Fruit fly (Drosophila melanogaster) whole organism, embryonic: ENCODE results near the gene Cyp4d1.

Source experiments
- Abd-B ChIP-seq: fragments of 200-800 bp; sonication (Bioruptor generic); optimal IDR thresholded peaks from 2 replicates; lab custom pipeline; 2018; ENCODE audit warnings: missing biosample characterization, mild to moderate bottlenecking, missing genetic modification characterization, moderate library complexity
- Adf1 ChIP-seq: fragments of 200-800 bp; sonication (Bioruptor generic); IDR thresholded peaks from 2 replicates; pipeline ENCODE4 v1.3.6; 2022; ENCODE audit warnings: missing biosample characterization, missing genetic modification characterization
- Awh ChIP-seq: fragments of 200-800 bp; sonication (Bioruptor generic); IDR thresholded peaks from 2 replicates; pipeline ENCODE4, ENCODE4 v1.3.6; 2022; ENCODE audit warnings: missing biosample characterization, missing genetic modification characterization
- Bdp1 ChIP-seq: fragments of 200-800 bp; sonication (Bioruptor generic); optimal IDR thresholded peaks from 3 replicates; lab custom pipeline; 2016; ENCODE audit warnings: missing biosample characterization, missing genetic modification characterization
- CG10147 ChIP-seq: fragments of 200-800 bp; sonication (Bioruptor generic); optimal IDR thresholded peaks from 2 replicates; lab custom pipeline; 2019; ENCODE audit warnings: missing biosample characterization, mild to moderate bottlenecking, missing genetic modification characterization, moderate library complexity
- CG10274 ChIP-seq: fragments of 200-800 bp; sonication (Bioruptor generic); optimal IDR thresholded peaks from 3 replicates; lab custom pipeline; 2017; ENCODE audit warnings: missing biosample characterization, mild to moderate bottlenecking, missing genetic modification characterization
- CG11456 ChIP-seq: fragments of 200-800 bp; sonication (Bioruptor generic); IDR thresholded peaks from 3 replicates; pipeline ENCODE4 v1.3.6; 2022; ENCODE audit warnings: missing biosample characterization, missing genetic modification characterization
- CG11695 ChIP-seq: fragments of 200-800 bp; sonication (Bioruptor generic); IDR thresholded peaks from 3 replicates; pipeline ENCODE4 v1.3.6; 2022; ENCODE audit warnings: missing biosample characterization, missing genetic modification characterization
- CG12104 ChIP-seq: fragments of 200-800 bp; sonication (Bioruptor generic); optimal IDR thresholded peaks from 3 replicates; lab custom pipeline; 2016; ENCODE audit warnings: missing biosample characterization, missing genetic modification characterization
- CG12744 ChIP-seq: fragments of 200-800 bp; sonication (Bioruptor generic); optimal IDR thresholded peaks from 2 replicates; lab custom pipeline; 2016; ENCODE audit warnings: missing biosample characterization, missing genetic modification characterization
- CG13775 ChIP-seq: fragments of 200-800 bp; sonication (Bioruptor generic); optimal IDR thresholded peaks from 3 replicates; lab custom pipeline; 2017; ENCODE audit warnings: missing biosample characterization, mild to moderate bottlenecking, missing genetic modification characterization
- CG14441 ChIP-seq: fragments of 200-800 bp; sonication (Bioruptor generic); IDR thresholded peaks from 2 replicates; pipeline ENCODE4 v1.3.6; 2022; ENCODE audit warnings: missing biosample characterization, missing genetic modification characterization
- CG1602 ChIP-seq: fragments of 200-800 bp; sonication (Bioruptor generic); optimal IDR thresholded peaks from 3 replicates; lab custom pipeline; 2016; ENCODE audit warnings: missing biosample characterization, missing genetic modification characterization
- CG17328 ChIP-seq: fragments of 200-800 bp; sonication (Bioruptor generic); IDR thresholded peaks from 2 replicates; pipeline ENCODE4 v1.3.6; 2022; ENCODE audit warnings: missing biosample characterization, missing genetic modification characterization
- CG1832 ChIP-seq: fragments of 200-800 bp; sonication (Bioruptor generic); optimal IDR thresholded peaks from 2 replicates; lab custom pipeline; 2017; ENCODE audit warnings: missing biosample characterization, mild to moderate bottlenecking, missing genetic modification characterization, inconsistent platforms
- CG2199 ChIP-seq: fragments of 200-800 bp; sonication (Bioruptor generic); IDR thresholded peaks from 3 replicates; pipeline ENCODE4 v1.3.6; 2022; ENCODE audit warnings: missing biosample characterization, missing genetic modification characterization
- CG32767 ChIP-seq: fragments of 200-800 bp; sonication (Bioruptor generic); IDR thresholded peaks from 2 replicates; pipeline ENCODE4 v1.3.6; 2022; ENCODE audit warnings: missing biosample characterization, missing genetic modification characterization
- CG32772 ChIP-seq: fragments of 200-800 bp; sonication (Bioruptor generic); IDR thresholded peaks from 2 replicates; pipeline ENCODE4 v1.3.6; 2022; ENCODE audit warnings: missing biosample characterization, missing genetic modification characterization
- CG33557 ChIP-seq: fragments of 200-800 bp; sonication (Bioruptor generic); optimal IDR thresholded peaks from 2 replicates; lab custom pipeline; 2019; ENCODE audit warnings: missing biosample characterization, mild to moderate bottlenecking, missing genetic modification characterization, moderate library complexity
- CG34376 ChIP-seq: fragments of 200-800 bp; sonication (Bioruptor generic); optimal IDR thresholded peaks from 2 replicates; lab custom pipeline; 2018; ENCODE audit warnings: missing biosample characterization, mild to moderate bottlenecking, missing genetic modification characterization
- CG4820 ChIP-seq: fragments of 200-800 bp; sonication (Bioruptor generic); optimal IDR thresholded peaks from 3 replicates; lab custom pipeline; 2016; ENCODE audit warnings: missing biosample characterization, missing genetic modification characterization
- CG6689 ChIP-seq: fragments of 200-800 bp; sonication (Bioruptor generic); IDR thresholded peaks from 2 replicates; pipeline ENCODE4 v1.3.6; 2022; ENCODE audit warnings: missing biosample characterization, missing genetic modification characterization
- CG7928 ChIP-seq: fragments of 200-800 bp; sonication (Bioruptor generic); optimal IDR thresholded peaks from 2 replicates; lab custom pipeline; 2017; ENCODE audit warnings: missing biosample characterization, mild to moderate bottlenecking, missing genetic modification characterization
- CG7963 ChIP-seq: fragments of 200-800 bp; sonication (Bioruptor generic); IDR thresholded peaks from 3 replicates; pipeline ENCODE4 v1.3.6; 2022; ENCODE audit warnings: missing biosample characterization, missing genetic modification characterization; ENCODE audit not compliant: partially characterized antibody
- CG9609 ChIP-seq: fragments of 200-800 bp; sonication (Bioruptor generic); optimal IDR thresholded peaks from 3 replicates; lab custom pipeline; 2016; ENCODE audit warnings: missing biosample characterization, missing genetic modification characterization
- D19A ChIP-seq: fragments of 200-800 bp; optimal IDR thresholded peaks from 3 replicates; lab custom pipeline; 2019; ENCODE audit warnings: missing biosample characterization, mild to moderate bottlenecking, missing genetic modification characterization, moderate library complexity
- HLH3B ChIP-seq: fragments of 200-800 bp; sonication (Bioruptor generic); IDR thresholded peaks from 2 replicates; pipeline ENCODE4 v1.3.6; 2022; ENCODE audit warnings: missing biosample characterization, missing genetic modification characterization
- Hr78 ChIP-seq, 2 experiments: fragments of 200-800 bp in 1 of 2; fragments of >200 bp in 1 of 2; sonication (Bioruptor generic) in 1 of 2; optimal IDR thresholded peaks; 2 replicates each; lab custom pipeline; 2017 to 2019; ENCODE audit warnings: missing biosample characterization in 2 of 2, missing genetic modification characterization in 2 of 2, mild to moderate bottlenecking in 1 of 2, moderate library complexity in 1 of 2
- Med ChIP-seq: fragments of 200-800 bp; sonication (Bioruptor generic); peaks from one replicate; lab custom pipeline; 2016; ENCODE audit warnings: missing biosample characterization, missing genetic modification characterization, mild to moderate bottlenecking, inconsistent platforms, moderate library complexity
- Meics ChIP-seq: fragments of 200-800 bp; sonication (Bioruptor generic); optimal IDR thresholded peaks from 2 replicates; lab custom pipeline; 2017; ENCODE audit warnings: missing biosample characterization, mild to moderate bottlenecking, missing genetic modification characterization
- Pdp1 ChIP-seq, 2 experiments: fragments of 200-800 bp; sonication (Bioruptor generic); optimal IDR thresholded peaks; 3 replicates each; lab custom pipeline; 2016; ENCODE audit warnings: missing biosample characterization in 2 of 2, missing genetic modification characterization in 2 of 2, mild to moderate bottlenecking in 1 of 2, moderate library complexity in 1 of 2
- Scr ChIP-seq: fragments of 200-800 bp; sonication (Bioruptor generic); IDR thresholded peaks from 2 replicates; pipeline ENCODE4 v1.3.6; 2022; ENCODE audit warnings: missing biosample characterization, missing genetic modification characterization; ENCODE audit not compliant: partially characterized antibody
- Taf1 ChIP-seq: fragments of 200-800 bp; sonication (Bioruptor generic); IDR thresholded peaks from 2 replicates; pipeline ENCODE4 v1.3.6; 2022; ENCODE audit warnings: missing biosample characterization, missing genetic modification characterization
- btn ChIP-seq: fragments of 200-800 bp; sonication (Bioruptor generic); optimal IDR thresholded peaks from 2 replicates; lab custom pipeline; 2016; ENCODE audit warnings: missing biosample characterization, missing genetic modification characterization
- cato ChIP-seq: fragments of 200-800 bp; sonication (Bioruptor generic); optimal IDR thresholded peaks from 2 replicates; lab custom pipeline; 2016; ENCODE audit warnings: missing biosample characterization, missing genetic modification characterization, borderline replicate concordance
- ems ChIP-seq: fragments of 200-800 bp; sonication (Bioruptor generic); optimal IDR thresholded peaks from 3 replicates; lab custom pipeline; 2016; ENCODE audit warnings: missing biosample characterization, missing genetic modification characterization
- exex ChIP-seq: fragments of 200-800 bp; sonication (Bioruptor generic); optimal IDR thresholded peaks from 4 replicates; lab custom pipeline; 2018; ENCODE audit warnings: missing biosample characterization, mild to moderate bottlenecking, missing genetic modification characterization, moderate library complexity
- fd64A ChIP-seq: fragments of 200-800 bp; sonication (Bioruptor generic); optimal IDR thresholded peaks from 3 replicates; lab custom pipeline; 2018; ENCODE audit warnings: missing biosample characterization, mild to moderate bottlenecking, missing genetic modification characterization
- fu2 ChIP-seq: fragments of 200-800 bp; sonication (Bioruptor generic); optimal IDR thresholded peaks from 2 replicates; lab custom pipeline; 2016; ENCODE audit warnings: missing biosample characterization, missing genetic modification characterization
- gsb ChIP-seq: fragments of 200-800 bp; sonication (Bioruptor generic); IDR thresholded peaks from 2 replicates; pipeline ENCODE4 v1.3.6; 2022; ENCODE audit warnings: missing biosample characterization, missing genetic modification characterization
- gsb-n ChIP-seq: fragments of 200-800 bp; sonication (Bioruptor generic); optimal IDR thresholded peaks from 3 replicates; lab custom pipeline; 2018; ENCODE audit warnings: missing biosample characterization, mild to moderate bottlenecking, missing genetic modification characterization
- mirr ChIP-seq: fragments of 200-800 bp; sonication (Bioruptor generic); optimal IDR thresholded peaks from 3 replicates; lab custom pipeline; 2018; ENCODE audit warnings: missing biosample characterization, mild to moderate bottlenecking, missing genetic modification characterization
- org-1 ChIP-seq: fragments of 200-800 bp; sonication (Bioruptor generic); optimal IDR thresholded peaks from 2 replicates; lab custom pipeline; 2017; ENCODE audit warnings: missing biosample characterization, missing genetic modification characterization
- salm ChIP-seq: fragments of 200-800 bp; sonication (Bioruptor generic); optimal IDR thresholded peaks from 2 replicates; lab custom pipeline; 2018; ENCODE audit warnings: missing biosample characterization, mild to moderate bottlenecking, missing genetic modification characterization
- sc ChIP-seq, 3 experiments: fragments of >200 bp in 2 of 3; fragments of 200-800 bp in 1 of 3; sonication (Bioruptor generic) in 1 of 3; optimal IDR thresholded peaks; 2 replicates in 2 of 3; 3 replicates in 1 of 3; lab custom pipeline; 2017; ENCODE audit warnings: mild to moderate bottlenecking in 1 of 3, missing biosample characterization in 1 of 3, missing genetic modification characterization in 1 of 3, missing genetic modification reagents in 1 of 3
- sd ChIP-seq: fragments of 200-800 bp; sonication (Bioruptor generic); optimal IDR thresholded peaks from 3 replicates; lab custom pipeline; 2018; ENCODE audit warnings: missing biosample characterization, mild to moderate bottlenecking, missing genetic modification characterization, moderate library complexity
- sr ChIP-seq: fragments of 200-800 bp; sonication (Bioruptor generic); IDR thresholded peaks from 3 replicates; pipeline ENCODE4 v1.3.6; 2022; ENCODE audit warnings: missing biosample characterization, missing genetic modification characterization
- ttk ChIP-seq: fragments of 200-800 bp; sonication (Bioruptor generic); IDR thresholded peaks from 2 replicates; pipeline ENCODE4 v2.1.2; 2022; ENCODE audit warnings: missing biosample characterization, missing genetic modification characterization
- yki ChIP-seq: fragments of >200 bp; optimal IDR thresholded peaks from 3 replicates; lab custom pipeline; 2018
- zfh2 ChIP-seq: fragments of 200-800 bp; sonication (Bioruptor generic); optimal IDR thresholded peaks from 2 replicates; lab custom pipeline; 2016; ENCODE audit warnings: missing biosample characterization, missing genetic modification characterization

The Cyp4d1 gene

dm6 chrX:2162130-2162907 lies at the start of gene Cyp4d1, which contains the start of gene CG3630:
Gene Cyp4d1, minus strand, starts transcription at chrX:2162180.
Gene CG3630, plus strand, starts transcription at chrX:2162196.
- TF ChIP-seq CG9609 (GFP tag; lab: Kevin White, UChicago) (no peak), CG7928 (no peak), CG11456 (no peak), Scr (GFP tag; lab: Robert Waterston, UW) (no peak), CG1602 (no peak), org-1 (GFP tag; lab: Kevin White, UChicago) (no peak), zfh2 (GFP tag; lab: Kevin White, UChicago) (no peak), btn (no peak), fd64A (GFP tag; lab: Kevin White, UChicago) (no peak), Meics (GFP tag; lab: Kevin White, UChicago) (no peak), Bdp1 (GFP tag; lab: Kevin White, UChicago) (no peak), Adf1 (GFP tag; lab: Robert Waterston, UW) (no peak), CG4820 (no peak), ttk (no peak), gsb-n (tag; lab: Kevin White, UChicago) (no peak), CG34376 (GFP tag; lab: Kevin White, UChicago) (peak; percentile 12), CG10147 (GFP tag; lab: Kevin White, UChicago) (no peak), Pdp1 (GFP tag; optimal IDR thresholded peaks at IDR 0.05; lab: Kevin White, UChicago) (peak in 1 of 2 experiments; percentile 56), Awh (GFP tag; lab: Robert Waterston, UW) (no peak), mirr (GFP tag; lab: Kevin White, UChicago) (no peak), CG32772 (GFP tag; lab: Robert Waterston, UW) (no peak), gsb (GFP tag; lab: Robert Waterston, UW) (no peak), fu2 (GFP tag; lab: Kevin White, UChicago) (no peak), CG6689 (GFP tag; lab: Robert Waterston, UW) (no peak), sr (GFP tag; lab: Robert Waterston, UW) (0 out of 3 replicates have a peak, but pooled peaks have one; percentile 11), CG11695 (GFP tag; lab: Robert Waterston, UW) (no peak), Abd-B (no peak), CG1832 (GFP tag; lab: Kevin White, UChicago) (no peak), CG2199 (GFP tag; lab: Robert Waterston, UW) (no peak), CG7963 (GFP tag; lab: Robert Waterston, UW) (no peak), yki (lab: Kevin White, UChicago) (no peak), sd (tag; lab: Kevin White, UChicago) (peak; percentile 77), CG32767 (GFP tag; lab: Robert Waterston, UW) (no peak), sc (optimal IDR thresholded peaks at IDR 0.05; lab: Kevin White, UChicago) (no peak), sc (GFP tag; optimal IDR thresholded peaks at IDR 0.05; lab: Kevin White, UChicago) (no peak), cato (no peak), CG10274 (GFP tag; lab: Kevin White, UChicago) (no peak), CG12744 (no peak), ems (GFP tag; lab: Kevin White, UChicago) (no peak), Taf1 (no peak), CG13775 (no peak), exex (tag; lab: Kevin White, UChicago) (no peak), salm (tag; lab: Kevin White, UChicago) (no peak), Hr78 (GFP tag; optimal IDR thresholded peaks at IDR 0.05; lab: Kevin White, UChicago) (peak in 1 of 2 experiments; percentile 14), HLH3B (no peak), CG14441 (GFP tag; lab: Robert Waterston, UW) (no peak), CG33557 (no peak), D19A (tag; lab: Kevin White, UChicago) (no peak), Med (no peak), CG12104 (GFP tag; lab: Kevin White, UChicago) (no peak), CG17328 (GFP tag; lab: Robert Waterston, UW) (no peak)
